Fruit fly (Drosophila melanogaster) whole organism, wandering third instar larva: ENCODE data around the gene Sgs7.

Source experiments
- Abd-B ChIP-seq: fragments of >200 bp; optimal IDR thresholded peaks from 2 replicates; lab custom pipeline; 2017; ENCODE audit warnings: missing biosample characterization, missing genetic modification characterization
- CG9705 ChIP-seq: fragments of 200-800 bp; sonication (Bioruptor generic); optimal IDR thresholded peaks from 2 replicates; lab custom pipeline; 2018; ENCODE audit warnings: missing biosample characterization, mild to moderate bottlenecking, missing genetic modification characterization
- fru ChIP-seq: fragments of 200-800 bp; sonication (Bioruptor generic); optimal IDR thresholded peaks from 3 replicates; lab custom pipeline; 2016; ENCODE audit warnings: missing biosample characterization, mild to moderate bottlenecking, missing genetic modification characterization
- usp ChIP-seq: fragments of >200 bp; optimal IDR thresholded peaks from 2 replicates; lab custom pipeline; 2017; ENCODE audit warnings: missing biosample characterization, missing genetic modification characterization

dm6 chr3L:11489489-11489888 lies 20.2 kb upstream of the Sgs7 start:
- TF ChIP-seq fru (no peak), Abd-B (no peak), usp (no peak), CG9705 (no peak)
